Worm (Caenorhabditis elegans) whole organism, L3 larva: ENCODE data around the gene B0024.4.
A peak's percentile ranks its signal among the peaks of the same experiment; 100 is the strongest.

Source experiments
- R02D3.7 ChIP-seq: fragments of 150-350 bp; optimal IDR thresholded peaks from 2 replicates; lab custom pipeline; 2014; ENCODE audit warnings: missing biosample characterization, missing genetic modification characterization
- aly-2 ChIP-seq: fragments of 150-350 bp; optimal IDR thresholded peaks from 2 replicates; lab custom pipeline; 2014; ENCODE audit warnings: missing biosample characterization, missing genetic modification characterization
- ama-1 ChIP-seq: fragments of 150-350 bp; optimal IDR thresholded peaks from 2 replicates; lab custom pipeline; 2018
- ceh-16 ChIP-seq: sonication (generic microtip); optimal IDR thresholded peaks from 2 replicates; lab custom pipeline; 2017; ENCODE audit warnings: missing biosample characterization, missing genetic modification characterization
- ceh-9 ChIP-seq: sonication (generic microtip); optimal IDR thresholded peaks from 2 replicates; lab custom pipeline; 2018; ENCODE audit warnings: missing biosample characterization, missing genetic modification characterization
- egl-5 ChIP-seq: fragments of 150-350 bp; optimal IDR thresholded peaks from 2 replicates; lab custom pipeline; 2017; ENCODE audit warnings: missing biosample characterization, missing genetic modification reagents, missing genetic modification characterization, inconsistent platforms
- elt-1 ChIP-seq: fragments of 150-350 bp; optimal IDR thresholded peaks from 2 replicates; lab custom pipeline; 2014; ENCODE audit warnings: missing biosample characterization, missing genetic modification characterization
- elt-2 ChIP-seq: sonication (generic microtip); optimal IDR thresholded peaks from 2 replicates; lab custom pipeline; 2016; ENCODE audit warnings: missing genetic modification reagents, mild to moderate bottlenecking, missing genetic modification characterization, missing compliant biosample characterization
- elt-3 ChIP-seq, 3 experiments: fragments of 150-350 bp in 1 of 3; sonication (generic microtip) in 2 of 3; optimal IDR thresholded peaks; 2 replicates in 2 of 3; 4 replicates in 1 of 3; lab custom pipeline; 2014 to 2017; ENCODE audit warnings: missing biosample characterization in 3 of 3, missing genetic modification characterization in 3 of 3
- eor-1 ChIP-seq, 2 experiments: fragments of 150-350 bp; optimal IDR thresholded peaks; 2 replicates each; lab custom pipeline; 2014 to 2018; ENCODE audit warnings: missing biosample characterization in 2 of 2, missing genetic modification characterization in 2 of 2
- fkh-2 ChIP-seq: fragments of 150-350 bp; optimal IDR thresholded peaks from 2 replicates; lab custom pipeline; 2014; ENCODE audit warnings: missing biosample characterization, missing genetic modification reagents, missing genetic modification characterization
- fos-1 ChIP-seq: fragments of 150-350 bp; optimal IDR thresholded peaks from 2 replicates; lab custom pipeline; 2014; ENCODE audit warnings: missing biosample characterization, missing genetic modification characterization
- hmg-11 ChIP-seq: sonication (generic microtip); optimal IDR thresholded peaks from 2 replicates; lab custom pipeline; 2016; ENCODE audit warnings: missing genetic modification characterization, missing compliant biosample characterization
- lin-39 ChIP-seq: fragments of 150-350 bp; optimal IDR thresholded peaks from 2 replicates; lab custom pipeline; 2018; ENCODE audit warnings: missing biosample characterization, missing genetic modification reagents, missing genetic modification characterization
- mml-1 ChIP-seq: fragments of 150-350 bp; sonication (generic microtip); optimal IDR thresholded peaks from 3 replicates; lab custom pipeline; 2014; ENCODE audit warnings: missing biosample characterization, missing genetic modification characterization
- nfya-1 ChIP-seq: sonication (generic microtip); optimal IDR thresholded peaks from 2 replicates; lab custom pipeline; 2017; ENCODE audit warnings: missing genetic modification characterization, mild to moderate bottlenecking, missing compliant biosample characterization, antibody characterized with exemption, moderate library complexity; ENCODE audit not compliant: insufficient read depth
- nhr-11 ChIP-seq: fragments of 150-350 bp; optimal IDR thresholded peaks from 2 replicates; lab custom pipeline; 2014; ENCODE audit warnings: missing biosample characterization, missing genetic modification characterization
- nhr-23 ChIP-seq: fragments of 150-350 bp; optimal IDR thresholded peaks from 2 replicates; lab custom pipeline; 2014; ENCODE audit warnings: missing biosample characterization, missing genetic modification reagents, missing genetic modification characterization
- nhr-28 ChIP-seq: fragments of 150-350 bp; optimal IDR thresholded peaks from 2 replicates; lab custom pipeline; 2014; ENCODE audit warnings: missing biosample characterization, missing genetic modification characterization
- nhr-77 ChIP-seq: fragments of 150-350 bp; optimal IDR thresholded peaks from 2 replicates; lab custom pipeline; 2014; ENCODE audit warnings: missing biosample characterization, missing genetic modification characterization
- pha-4 ChIP-seq: fragments of 150-350 bp; optimal IDR thresholded peaks from 2 replicates; lab custom pipeline; 2014; ENCODE audit warnings: missing biosample characterization, missing genetic modification reagents, missing genetic modification characterization
- pqm-1 ChIP-seq: fragments of 150-350 bp; optimal IDR thresholded peaks from 2 replicates; lab custom pipeline; 2017; ENCODE audit warnings: missing biosample characterization, missing genetic modification characterization, inconsistent platforms
- sea-2 ChIP-seq: fragments of 150-350 bp; sonication (generic microtip); optimal IDR thresholded peaks from 4 replicates; lab custom pipeline; 2014; ENCODE audit warnings: missing biosample characterization, missing genetic modification reagents, missing genetic modification characterization
- skn-1 ChIP-seq: fragments of 150-350 bp; optimal IDR thresholded peaks from 2 replicates; lab custom pipeline; 2014; ENCODE audit warnings: missing biosample characterization, missing genetic modification characterization
- snpc-4 ChIP-seq: fragments of 150-350 bp; optimal IDR thresholded peaks from 2 replicates; lab custom pipeline; 2014; ENCODE audit warnings: missing biosample characterization, missing genetic modification characterization
- unc-39 ChIP-seq: sonication (generic microtip); optimal IDR thresholded peaks from 4 replicates; lab custom pipeline; 2017; ENCODE audit warnings: missing biosample characterization, missing genetic modification characterization
- unc-62 ChIP-seq: fragments of 150-350 bp; sonication (generic microtip); optimal IDR thresholded peaks from 4 replicates; lab custom pipeline; 2014; ENCODE audit warnings: missing biosample characterization, missing genetic modification reagents, missing genetic modification characterization
- ztf-4 ChIP-seq: fragments of 150-350 bp; optimal IDR thresholded peaks from 2 replicates; lab custom pipeline; 2014; ENCODE audit warnings: missing biosample characterization, missing genetic modification characterization

B0024.4 gene

DNA sequence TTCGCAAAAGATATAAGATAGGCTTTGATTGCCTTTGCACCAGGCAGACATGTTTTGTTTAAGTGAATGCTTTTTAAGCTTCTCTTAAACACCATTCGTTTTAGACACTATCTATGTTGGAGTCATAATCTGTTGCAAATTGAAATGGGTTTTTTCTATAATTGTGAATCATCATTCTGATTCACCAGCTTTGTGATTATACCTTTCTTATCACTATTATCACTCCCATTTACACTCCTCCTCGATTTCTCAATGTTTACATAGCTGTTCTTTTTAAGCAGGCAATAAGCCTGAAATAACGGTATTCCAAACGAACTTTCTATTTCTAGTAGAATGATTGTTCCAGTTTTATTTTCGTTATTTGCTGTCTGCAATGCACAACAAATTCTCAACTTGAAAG, at the start of gene B0024.4:
Gene B0024.4, plus strand, starts transcription at position 301 of the 400 bp plus-strand sequence.
- TF ChIP-seq hmg-11 (tag; lab: Kevin White, UChicago) (no peak), skn-1 (tag; lab: Kevin White, UChicago) (no peak), fos-1 (tag; lab: Kevin White, UChicago) (no peak), nhr-28 (tag; lab: Kevin White, UChicago) (no peak), eor-1 (tag; optimal IDR thresholded peaks at IDR 0.05; lab: Kevin White, UChicago) (no peak), elt-1 (no peak), aly-2 (tag; lab: Kevin White, UChicago) (no peak), elt-2 (tag; lab: Kevin White, UChicago) (no peak), R02D3.7 (tag; lab: Kevin White, UChicago) (no peak), elt-3 (tag; optimal IDR thresholded peaks at IDR 0.05; lab: Kevin White, UChicago) (no peak), nhr-23 (tag; lab: Kevin White, UChicago) (no peak), nhr-11 (tag; lab: Kevin White, UChicago) (no peak), unc-39 (tag; lab: Kevin White, UChicago) (no peak), egl-5 (tag; lab: Kevin White, UChicago) (no peak), ztf-4 (tag; lab: Kevin White, UChicago) (no peak), lin-39 (tag; lab: Kevin White, UChicago) (no peak), snpc-4 (tag; lab: Kevin White, UChicago) (no peak), fkh-2 (tag; lab: Kevin White, UChicago) (no peak), mml-1 (tag; lab: Kevin White, UChicago) (no peak)
- TF ChIP-seq, all 47 proteins: peak for 0

- no peak for TF ChIP-seq ceh-16 (tag; lab: Kevin White, UChicago)
- TF ChIP-seq nhr-11 (tag; lab: Kevin White, UChicago) = no peak
- peak; percentile 75 for TF ChIP-seq ama-1 (lab: Kevin White, UChicago)
- TF ChIP-seq unc-39 (tag; lab: Kevin White, UChicago) = no peak
- TF ChIP-seq fos-1 (tag; lab: Kevin White, UChicago) = no peak
- no peak for TF ChIP-seq pha-4
- TF ChIP-seq sea-2 (GFP tag; lab: Kevin White, UChicago) = no peak
Observed at ce11 chrV:10247673-10248239, 49.4 kb upstream of the B0024.4 start.

DNA sequence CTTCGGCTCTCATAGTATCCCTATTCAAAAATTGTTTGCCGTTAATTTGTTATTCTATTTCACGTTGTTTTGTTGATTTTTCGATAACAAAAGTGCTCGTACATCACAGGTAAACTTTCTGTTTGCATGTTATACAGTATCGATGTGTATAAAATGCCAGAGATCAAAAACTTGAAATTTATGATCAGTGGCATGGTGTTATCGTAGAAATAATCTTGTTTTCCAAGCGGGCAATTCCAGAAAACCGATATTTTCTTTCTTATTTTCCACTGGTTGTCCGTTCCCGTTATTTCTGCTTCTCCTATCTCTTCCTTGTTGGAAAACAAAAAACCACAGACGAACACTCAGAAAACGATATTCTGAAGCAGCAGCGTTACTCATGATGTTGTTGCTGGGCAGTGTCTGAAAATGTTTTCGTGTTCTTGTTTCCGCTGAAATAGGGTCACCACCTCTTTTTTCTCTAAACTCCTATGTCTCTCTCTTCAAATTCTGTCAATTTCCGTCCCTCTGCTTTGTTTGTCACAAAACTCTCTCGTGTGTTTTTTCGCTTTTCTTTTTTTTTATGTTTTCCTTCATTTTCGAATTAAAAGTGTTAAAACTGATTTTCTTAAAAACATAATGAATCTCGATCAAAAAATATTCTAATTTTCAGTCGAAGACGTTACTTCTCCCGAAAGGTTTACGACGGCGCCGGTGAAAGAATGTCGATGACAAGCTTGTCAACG, 48.8 kb upstream of the B0024.4 start, which contains the start of gene akt-1:
Gene akt-1, plus strand, starts transcription at position 651 of the 725 bp plus-strand sequence.
- TF ChIP-seq hmg-11 (tag; lab: Kevin White, UChicago) (peak; percentile 4), pqm-1 (tag; lab: Kevin White, UChicago) (peak; percentile 77), pha-4 (peak; percentile 1), unc-62 (GFP tag; lab: Kevin White, UChicago) (no peak), elt-2 (tag; lab: Kevin White, UChicago) (peak; percentile 17), fkh-2 (tag; lab: Kevin White, UChicago) (no peak)

DNA sequence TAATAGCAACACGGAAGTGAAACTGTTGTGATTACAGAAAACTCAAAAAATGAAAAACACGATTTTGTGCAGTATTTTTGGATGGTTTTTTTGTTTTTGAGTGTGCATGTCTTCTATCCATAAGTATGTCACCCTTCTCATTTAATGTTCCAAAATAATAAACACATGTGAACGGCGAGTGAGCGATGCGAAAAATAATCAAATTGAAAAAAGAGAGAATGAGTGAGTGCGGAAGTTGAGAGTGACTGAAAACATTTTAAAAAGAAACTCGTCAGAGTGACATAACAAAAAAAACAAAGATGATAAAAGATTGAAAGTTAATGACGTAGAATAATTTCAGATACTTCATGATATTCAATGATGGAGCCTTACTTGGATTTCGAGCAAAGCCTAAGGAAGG, 47.7 kb upstream of the B0024.4 start:
- no peak for TF ChIP-seq unc-62 (GFP tag; lab: Kevin White, UChicago)
- no peak for TF ChIP-seq fkh-2 (tag; lab: Kevin White, UChicago)
- TF ChIP-seq eor-1 (tag; optimal IDR thresholded peaks at IDR 0.05; lab: Kevin White, UChicago) = no peak
- TF ChIP-seq ceh-9 (tag; lab: Kevin White, UChicago) = no peak
- no peak for TF ChIP-seq aly-2 (tag; lab: Kevin White, UChicago)
- TF ChIP-seq hmg-11 (tag; lab: Kevin White, UChicago) = no peak
- TF ChIP-seq nfya-1 (tag; lab: Kevin White, UChicago) = no peak
- TF ChIP-seq, all 47 proteins: peak for 0

ce11 chrV:10252682-10253081, 44.5 kb upstream of the B0024.4 start:
- no peak for TF ChIP-seq nhr-77
- TF ChIP-seq ama-1 (lab: Kevin White, UChicago) = peak; percentile 53
- TF ChIP-seq, all 47 proteins: peak for 1

DNA sequence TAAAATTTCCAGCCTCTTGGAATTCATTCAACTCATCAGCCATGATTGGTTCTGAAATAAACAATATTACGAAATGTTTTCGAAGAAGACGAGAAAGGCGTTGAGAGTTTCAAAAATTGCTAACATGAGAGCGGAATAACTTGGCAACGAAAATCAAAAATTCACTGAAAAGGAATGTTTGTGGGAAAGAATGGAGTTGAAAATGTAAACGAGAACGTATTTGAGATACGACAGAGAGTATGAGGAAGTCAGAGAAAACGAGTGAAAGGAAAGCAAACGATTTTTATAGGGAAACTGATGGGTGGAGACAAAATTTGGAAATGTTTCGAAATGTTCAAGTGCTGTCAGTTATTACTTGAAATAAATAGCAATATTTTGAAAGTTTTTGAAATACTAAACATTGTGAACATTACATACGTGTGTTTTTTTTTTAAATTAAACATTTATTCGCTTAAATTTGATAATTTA, 42.2 kb upstream of the B0024.4 start, which contains the start of gene rop-1:
Gene rop-1, minus strand, starts transcription at position 51 of the 468 bp plus-strand sequence.
- peak; percentile 7 for TF ChIP-seq nfya-1 (tag; lab: Kevin White, UChicago)
- TF ChIP-seq pha-4 = peak; percentile 62
- no peak for TF ChIP-seq R02D3.7 (tag; lab: Kevin White, UChicago)
- TF ChIP-seq elt-2 (tag; lab: Kevin White, UChicago) = peak; percentile 13
- peak; percentile 32 for TF ChIP-seq pqm-1 (tag; lab: Kevin White, UChicago)
- no peak for TF ChIP-seq fos-1 (tag; lab: Kevin White, UChicago)
- no peak for TF ChIP-seq lin-39 (tag; lab: Kevin White, UChicago)
